Fruit fly (Drosophila melanogaster) whole organism, adult: Measurements from ENCODE around the gene CG12784.

ENCODE experiments used
- CG1620 ChIP-seq: fragments of 200-800 bp; sonication (Bioruptor generic); optimal IDR thresholded peaks from 2 replicates; lab custom pipeline; 2016; ENCODE audit warnings: missing biosample characterization, missing genetic modification characterization
- CG5204 ChIP-seq: fragments of 200-800 bp; sonication (Bioruptor generic); optimal IDR thresholded peaks from 2 replicates; lab custom pipeline; 2016; ENCODE audit warnings: missing biosample characterization, missing genetic modification characterization
- CG7101 ChIP-seq: fragments of 200-800 bp; sonication (Bioruptor generic); optimal IDR thresholded peaks from 2 replicates; lab custom pipeline; 2018; ENCODE audit warnings: missing biosample characterization, mild to moderate bottlenecking, missing genetic modification characterization, moderate library complexity
- Clk ChIP-seq: fragments of 200-800 bp; sonication (Bioruptor generic); optimal IDR thresholded peaks from 2 replicates; lab custom pipeline; 2017; ENCODE audit warnings: missing biosample characterization, missing genetic modification characterization
- Mnt ChIP-seq: fragments of 200-800 bp; sonication (Bioruptor generic); optimal IDR thresholded peaks from 2 replicates; lab custom pipeline; 2016; ENCODE audit warnings: missing biosample characterization, mild to moderate bottlenecking, missing genetic modification characterization
- kay ChIP-seq: fragments of 200-800 bp; sonication (Bioruptor generic); peaks from one replicate; lab custom pipeline; 2016; ENCODE audit warnings: missing biosample characterization, missing genetic modification characterization, borderline replicate concordance
- ovo ChIP-seq: fragments of 200-800 bp; sonication (Bioruptor generic); optimal IDR thresholded peaks from 2 replicates; lab custom pipeline; 2016; ENCODE audit warnings: missing biosample characterization, missing genetic modification characterization
- tj ChIP-seq: fragments of 200-800 bp; sonication (Bioruptor generic); optimal IDR thresholded peaks from 3 replicates; lab custom pipeline; 2017; ENCODE audit warnings: missing biosample characterization, mild to moderate bottlenecking, missing genetic modification characterization, moderate library complexity
- toe ChIP-seq: fragments of 200-800 bp; sonication (Bioruptor generic); optimal IDR thresholded peaks from 2 replicates; lab custom pipeline; 2016; ENCODE audit warnings: missing biosample characterization, missing genetic modification characterization

dm6 chr3R:15788221-15788620 lies 25.3 kb downstream of the CG12784 start, which contains the start of gene Uros2:
- no peak for TF ChIP-seq kay
- TF ChIP-seq tj = no peak
- TF ChIP-seq ovo = no peak
- no peak for TF ChIP-seq toe (GFP tag; lab: Kevin White, UChicago)
- TF ChIP-seq CG1620 (GFP tag; lab: Kevin White, UChicago) = no peak
- no peak for TF ChIP-seq Mnt (GFP tag; lab: Kevin White, UChicago)
- TF ChIP-seq Clk = no peak
- no peak for TF ChIP-seq CG7101 (tag; lab: Kevin White, UChicago)
- TF ChIP-seq CG5204 (GFP tag; lab: Kevin White, UChicago) = no peak
